Worm (Caenorhabditis elegans): ENCODE results near the gene nhr-239.

nhr-239 gene

ce11 chrIII:2596984-2597454 is 35.5 kb downstream of the nhr-239 start, which contains the start of gene apb-1 (continued):
- TF ChIP-seq grh-1 (GFP tag; IDR thresholded peaks at IDR 0.05) (peak; percentile 87), sptf-1 (tag; optimal IDR thresholded peaks at IDR 0.05) (no peak), jun-1 (tag; optimal IDR thresholded peaks at IDR 0.05) (peak; percentile 89), zip-4 (GFP tag; optimal IDR thresholded peaks at IDR 0.05) (peak; percentile 88), swsn-7 (tag; optimal IDR thresholded peaks at IDR 0.05) (peak; percentile 98), nhr-77 (tag; optimal IDR thresholded peaks at IDR 0.05) (peak; percentile 66), tlp-1 (tag; optimal IDR thresholded peaks at IDR 0.05) (no peak), rnt-1 (tag; optimal IDR thresholded peaks at IDR 0.05) (no peak), lsy-2 (tag; optimal IDR thresholded peaks at IDR 0.05) (peak; percentile 94 to 96), mef-2 (tag; optimal IDR thresholded peaks at IDR 0.05) (no peak), mdl-1 (tag; optimal IDR thresholded peaks at IDR 0.05) (peak in 1 of 2 experiments; percentile 83), elt-3 (tag; optimal IDR thresholded peaks at IDR 0.05) (peak in 2 of 6 experiments; percentile 90 to 92), skn-1 (tag; optimal IDR thresholded peaks at IDR 0.05) (peak; percentile 90), fkh-4 (tag; optimal IDR thresholded peaks at IDR 0.05; ENCODE audit: borderline replicate concordance) (peak; percentile 50), vab-15 (tag; optimal IDR thresholded peaks at IDR 0.05) (no peak), xbp-1 (tag; optimal IDR thresholded peaks at IDR 0.05) (peak; percentile 94), ama-1 (optimal IDR thresholded peaks at IDR 0.05) (peak; percentile 72), egl-27 (tag; optimal IDR thresholded peaks at IDR 0.05) (peak; percentile 13 to 51), ets-5 (GFP tag; IDR thresholded peaks at IDR 0.05) (no peak), isw-1 (GFP tag; IDR thresholded peaks at IDR 0.05) (peak; percentile 95), pax-3 (tag; optimal IDR thresholded peaks at IDR 0.05) (peak; percentile 86), nhr-20 (tag; optimal IDR thresholded peaks at IDR 0.05) (peak; percentile 95), ceh-8 (GFP tag; optimal IDR thresholded peaks at IDR 0.05) (peak; percentile 93), lin-35 (GFP tag; optimal IDR thresholded peaks at IDR 0.05) (peak; percentile 88 to 89), snpc-4 (tag; optimal IDR thresholded peaks at IDR 0.05) (peak; percentile 89), nhr-84 (tag; optimal IDR thresholded peaks at IDR 0.05) (no peak), lin-14 (GFP tag; optimal IDR thresholded peaks at IDR 0.05) (peak; percentile 96), nhr-85 (tag) (peak; percentile 97), ztf-4 (tag; optimal IDR thresholded peaks at IDR 0.05) (peak; percentile 72), mab-9 (GFP tag; IDR thresholded peaks at IDR 0.05) (peak; percentile 88), pag-3 (tag; optimal IDR thresholded peaks at IDR 0.05; ENCODE audit: borderline replicate concordance, insufficient read depth) (no peak), C34B4.2 (tag; optimal IDR thresholded peaks at IDR 0.05) (peak; percentile 55), unc-130 (tag; optimal IDR thresholded peaks at IDR 0.05) (peak; percentile 76), irx-1 (tag; optimal IDR thresholded peaks at IDR 0.05) (peak; percentile 92), ces-1 (GFP tag; optimal IDR thresholded peaks at IDR 0.05) (no peak), snu-23 (GFP tag; optimal IDR thresholded peaks at IDR 0.05) (peak; percentile 98), blmp-1 (tag; optimal IDR thresholded peaks at IDR 0.05) (peak; percentile 84), ztf-11 (tag; optimal IDR thresholded peaks at IDR 0.05) (peak in 1 of 2 experiments; percentile 87), efl-1 (optimal IDR thresholded peaks at IDR 0.05) (peak; percentile 85 to 88), efl-1 (GFP tag; optimal IDR thresholded peaks at IDR 0.05 in 1 of 2) (peak; percentile 83 to 98), ceh-90 (tag; optimal IDR thresholded peaks at IDR 0.05) (peak; percentile 29), tbx-2 (tag; optimal IDR thresholded peaks at IDR 0.05) (peak; percentile 97), unc-62 (GFP tag; optimal IDR thresholded peaks at IDR 0.05) (no peak), nhr-71 (tag; optimal IDR thresholded peaks at IDR 0.05) (peak; percentile 97), nhr-12 (tag; optimal IDR thresholded peaks at IDR 0.05) (no peak), nhr-11 (tag; optimal IDR thresholded peaks at IDR 0.05) (peak; percentile 70), dpl-1 (GFP tag; optimal IDR thresholded peaks at IDR 0.05) (peak; percentile 84 to 87 (median 85)), hlh-4 (tag; optimal IDR thresholded peaks at IDR 0.05) (no peak), lin-15B (tag; optimal IDR thresholded peaks at IDR 0.05) (peak; percentile 80), nhr-90 (tag; optimal IDR thresholded peaks at IDR 0.05; ENCODE audit: poor library complexity) (peak; percentile 96), C16A3.4 (tag; optimal IDR thresholded peaks at IDR 0.05) (peak; percentile 92), hpl-2 (GFP tag; optimal IDR thresholded peaks at IDR 0.05) (peak; percentile 83), dsc-1 (tag; optimal IDR thresholded peaks at IDR 0.05) (peak; percentile 95)

Measured in whole organism, L1 larva.